Fruit fly (Drosophila melanogaster): ENCODE measurements around the gene CG6418.

CG6418 gene

dm6 chr3L:10889692-10890089 is 10.9 kb upstream of the CG6418 start, which contains the start of gene Cpr67Fa1:
TSS of gene Cpr67Fa1 (plus strand) at chr3L:10889990.
- TF ChIP-seq CG17328 (GFP tag; IDR thresholded peaks at IDR 0.05) (no peak), Hr51 (GFP tag; optimal IDR thresholded peaks at IDR 0.05) (peak in 1 of 2 experiments; percentile 22), CG11504 (tag; optimal IDR thresholded peaks at IDR 0.05) (peak; percentile 0)

- no peak for TF ChIP-seq dimm (GFP tag; IDR thresholded peaks at IDR 0.05)
- TF ChIP-seq ind (GFP tag; optimal IDR thresholded peaks at IDR 0.05): no peak
- 0 out of 3 replicates have a peak, but pooled peaks have one; percentile 13 for TF ChIP-seq Mrtf (GFP tag; IDR thresholded peaks at IDR 0.05)
- TF ChIP-seq cas (GFP tag; IDR thresholded peaks at IDR 0.05): no peak
- no peak for TF ChIP-seq CG11398 (GFP tag; optimal IDR thresholded peaks at IDR 0.05)
- no peak for TF ChIP-seq pzg (GFP tag; optimal IDR thresholded peaks at IDR 0.05)
- TF ChIP-seq zfh1 (GFP tag; IDR thresholded peaks at IDR 0.05): no peak
- no peak for TF ChIP-seq Kr (GFP tag; optimal IDR thresholded peaks at IDR 0.05)
- no peak for TF ChIP-seq shn (GFP tag; optimal IDR thresholded peaks at IDR 0.05)
- TF ChIP-seq Rx (GFP tag; IDR thresholded peaks at IDR 0.05): no peak
- TF ChIP-seq CG7928 (GFP tag; optimal IDR thresholded peaks at IDR 0.05): no peak
- peak; percentile 2 for TF ChIP-seq CoRest (tag; optimal IDR thresholded peaks at IDR 0.05)
- no peak for TF ChIP-seq corto (GFP tag; optimal IDR thresholded peaks at IDR 0.05)
- TF ChIP-seq sc (optimal IDR thresholded peaks at IDR 0.05): no peak
- no peak for TF ChIP-seq sc (GFP tag; optimal IDR thresholded peaks at IDR 0.05)
- TF ChIP-seq Meics (GFP tag; optimal IDR thresholded peaks at IDR 0.05): peak; percentile 4
- no peak for TF ChIP-seq jigr1 (GFP tag; IDR thresholded peaks at IDR 0.05)
- TF ChIP-seq ac (GFP tag; optimal IDR thresholded peaks at IDR 0.05): no peak
- no peak for TF ChIP-seq ftz-f1 (GFP tag; optimal IDR thresholded peaks at IDR 0.05)
- TF ChIP-seq CG8089 (GFP tag; optimal IDR thresholded peaks at IDR 0.05): no peak
- no peak for TF ChIP-seq CG4328 (GFP tag; optimal IDR thresholded peaks at IDR 0.05)
- TF ChIP-seq CG10959 (GFP tag; IDR thresholded peaks at IDR 0.05): no peak
- TF ChIP-seq Trl (optimal IDR thresholded peaks at IDR 0.05): no peak
- TF ChIP-seq Trl (GFP tag; optimal IDR thresholded peaks at IDR 0.05): no peak
- TF ChIP-seq Scr (GFP tag; IDR thresholded peaks at IDR 0.05; ENCODE audit: partially characterized antibody): no peak
- TF ChIP-seq btn (GFP tag; optimal IDR thresholded peaks at IDR 0.05): no peak
- no peak for TF ChIP-seq CG11093 (GFP tag; IDR thresholded peaks at IDR 0.05)
- peak; percentile 24 for TF ChIP-seq CG15269 (tag; optimal IDR thresholded peaks at IDR 0.05)
- no peak for TF ChIP-seq fd3F (GFP tag; optimal IDR thresholded peaks at IDR 0.05)
- TF ChIP-seq D (optimal IDR thresholded peaks at IDR 0.05): no peak
- no peak for TF ChIP-seq D (GFP tag; optimal IDR thresholded peaks at IDR 0.05)
- TF ChIP-seq dysf (GFP tag; IDR thresholded peaks at IDR 0.05): no peak
- peak; percentile 36 for TF ChIP-seq CG2712 (tag; optimal IDR thresholded peaks at IDR 0.05)
- no peak for TF ChIP-seq Ravus (GFP tag; IDR thresholded peaks at IDR 0.05)
- peak; percentile 57 for TF ChIP-seq gem (tag; optimal IDR thresholded peaks at IDR 0.05)
- no peak for TF ChIP-seq hkb (optimal IDR thresholded peaks at IDR 0.05)
- TF ChIP-seq hkb (GFP tag; IDR thresholded peaks at IDR 0.05): no peak
- TF ChIP-seq Gug (GFP tag; IDR thresholded peaks at IDR 0.05): no peak
- peak; percentile 29 for TF ChIP-seq grau (tag; optimal IDR thresholded peaks at IDR 0.05)
- TF ChIP-seq CG18262 (tag; optimal IDR thresholded peaks at IDR 0.05): peak; percentile 43
- no peak for TF ChIP-seq CG6813 (GFP tag; optimal IDR thresholded peaks at IDR 0.05)
- TF ChIP-seq ato (GFP tag; IDR thresholded peaks at IDR 0.05; ENCODE audit: partially characterized antibody): no peak
- TF ChIP-seq MTF-1 (GFP tag; optimal IDR thresholded peaks at IDR 0.05; ENCODE audit: borderline replicate concordance): no peak
- TF ChIP-seq BtbVII (GFP tag; optimal IDR thresholded peaks at IDR 0.05): no peak
- no peak for TF ChIP-seq NC2α (GFP tag; optimal IDR thresholded peaks at IDR 0.05)
- peak; percentile 23 for TF ChIP-seq phol (tag; optimal IDR thresholded peaks at IDR 0.05)
- no peak for TF ChIP-seq Sry-β (GFP tag; optimal IDR thresholded peaks at IDR 0.05)
Measured at dm6 chr3L:10889000-10889691, 10.3 kb upstream of the CG6418 start.
